Worm (Caenorhabditis elegans) whole organism, midembryonic: ENCODE data around the gene C13A10.2.

ENCODE experiments used
- T22C8.4 ChIP-seq: fragments of 200-800 bp; sonication (Bioruptor generic); IDR thresholded peaks from 2 replicates; pipeline ENCODE4 v1.3.6; 2022; ENCODE audit warnings: missing genetic modification characterization, missing compliant biosample characterization
- flt-1 ChIP-seq: fragments of 200-800 bp; sonication (Bioruptor generic); IDR thresholded peaks from 2 replicates; pipeline ENCODE4 v1.3.6; 2022; ENCODE audit warnings: missing genetic modification characterization, missing compliant biosample characterization
- klf-2 ChIP-seq: fragments of 200-800 bp; sonication (Bioruptor generic); conservative IDR thresholded peaks from 2 replicates; pipeline ENCODE4 v1.3.6; 2022; ENCODE audit warnings: missing genetic modification reagents, missing genetic modification characterization, missing compliant biosample characterization
- ref-1 ChIP-seq: fragments of 200-800 bp; sonication (Bioruptor generic); conservative IDR thresholded peaks from 2 replicates; pipeline ENCODE4 v1.3.6; 2022; ENCODE audit warnings: missing genetic modification reagents, missing genetic modification characterization, missing compliant biosample characterization
- ztf-23 ChIP-seq: fragments of 200-800 bp; sonication (Bioruptor generic); IDR thresholded peaks from 2 replicates; pipeline ENCODE4 v1.3.6; 2022; ENCODE audit warnings: missing genetic modification reagents, missing genetic modification characterization, missing compliant biosample characterization
- ztf-29 ChIP-seq: fragments of 200-800 bp; sonication (Bioruptor generic); IDR thresholded peaks from 2 replicates; pipeline ENCODE4 v1.3.6; 2022; ENCODE audit warnings: missing genetic modification reagents, missing genetic modification characterization, missing compliant biosample characterization

DNA sequence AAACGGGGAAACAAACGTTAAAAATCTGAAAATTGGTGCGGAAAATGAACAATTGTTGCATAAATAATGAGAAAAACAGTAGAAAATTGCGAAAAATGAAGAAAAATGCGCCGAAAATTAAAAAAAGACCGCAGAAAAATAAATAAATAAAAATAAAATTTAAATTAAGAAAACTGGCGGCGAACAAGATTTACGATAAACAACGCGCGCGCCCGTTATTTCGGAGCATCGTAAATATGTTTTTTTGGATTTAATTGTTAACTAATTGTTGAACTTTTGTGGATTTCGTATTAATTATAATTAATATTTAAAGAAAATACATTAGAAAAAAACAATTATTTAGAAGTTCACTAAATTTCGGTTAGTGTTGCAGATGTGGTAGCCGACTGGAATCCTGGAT lies 19.0 kb upstream of the C13A10.2 start:
- TF ChIP-seq klf-2 (GFP tag; lab: Robert Waterston, UW) (no peak), T22C8.4 (GFP tag; lab: Robert Waterston, UW) (no peak), flt-1 (no peak), ztf-23 (GFP tag; lab: Robert Waterston, UW) (no peak), ztf-29 (GFP tag; lab: Robert Waterston, UW) (no peak), ref-1 (GFP tag; lab: Robert Waterston, UW) (no peak)
